Fruit fly (Drosophila melanogaster) whole organism, embryonic: ENCODE results near the gene Mrm2.
A peak's percentile ranks its signal among the peaks of the same experiment; 100 is the strongest.

ENCODE experiments used
- B-H2 ChIP-seq: fragments of 200-800 bp; sonication (Bioruptor generic); optimal IDR thresholded peaks from 2 replicates; lab custom pipeline; 2018; ENCODE audit warnings: missing biosample characterization, mild to moderate bottlenecking, missing genetic modification characterization
- CG1024 ChIP-seq: fragments of 200-800 bp; sonication (Bioruptor generic); IDR thresholded peaks from 2 replicates; pipeline ENCODE4 v1.3.6; 2022; ENCODE audit warnings: missing biosample characterization, missing genetic modification characterization
- CG10274 ChIP-seq: fragments of 200-800 bp; sonication (Bioruptor generic); optimal IDR thresholded peaks from 3 replicates; lab custom pipeline; 2017; ENCODE audit warnings: missing biosample characterization, mild to moderate bottlenecking, missing genetic modification characterization
- CG13894 ChIP-seq: fragments of 200-800 bp; sonication (Bioruptor generic); optimal IDR thresholded peaks from 3 replicates; lab custom pipeline; 2018; ENCODE audit warnings: missing biosample characterization, mild to moderate bottlenecking, missing genetic modification characterization, moderate library complexity
- CG14710 ChIP-seq: fragments of 200-800 bp; sonication (Bioruptor generic); optimal IDR thresholded peaks from 3 replicates; lab custom pipeline; 2019; ENCODE audit warnings: missing biosample characterization, mild to moderate bottlenecking, missing genetic modification characterization, moderate library complexity
- CG15601 ChIP-seq: fragments of 200-800 bp; sonication (Bioruptor generic); optimal IDR thresholded peaks from 3 replicates; lab custom pipeline; 2019; ENCODE audit warnings: missing biosample characterization, mild to moderate bottlenecking, missing genetic modification characterization, moderate library complexity
- CG16813 ChIP-seq: fragments of 200-800 bp; sonication (Bioruptor generic); IDR thresholded peaks from 3 replicates; pipeline ENCODE4 v1.3.6; 2022; ENCODE audit warnings: missing biosample characterization, missing genetic modification characterization; ENCODE audit not compliant: partially characterized antibody
- CG31365 ChIP-seq: fragments of 200-800 bp; sonication (Bioruptor generic); optimal IDR thresholded peaks from 2 replicates; lab custom pipeline; 2018; ENCODE audit warnings: missing biosample characterization, mild to moderate bottlenecking, missing genetic modification characterization
- CG3281 ChIP-seq: fragments of 200-800 bp; sonication (Bioruptor generic); optimal IDR thresholded peaks from 3 replicates; lab custom pipeline; 2017; ENCODE audit warnings: missing biosample characterization, mild to moderate bottlenecking, missing genetic modification characterization
- CG3407 ChIP-seq: fragments of 200-800 bp; sonication (Bioruptor generic); optimal IDR thresholded peaks from 2 replicates; lab custom pipeline; 2018; ENCODE audit warnings: missing biosample characterization, mild to moderate bottlenecking, missing genetic modification characterization
- CG42726 ChIP-seq: fragments of 200-800 bp; sonication (Bioruptor generic); IDR thresholded peaks from 2 replicates; pipeline ENCODE4 v1.3.6; 2022; ENCODE audit warnings: missing biosample characterization, missing genetic modification characterization; ENCODE audit not compliant: partially characterized antibody
- CG4328 ChIP-seq: fragments of 200-800 bp; sonication (Bioruptor generic); optimal IDR thresholded peaks from 3 replicates; lab custom pipeline; 2017; ENCODE audit warnings: missing biosample characterization, missing genetic modification reagents, missing genetic modification characterization
- CG4820 ChIP-seq: fragments of 200-800 bp; sonication (Bioruptor generic); optimal IDR thresholded peaks from 3 replicates; lab custom pipeline; 2016; ENCODE audit warnings: missing biosample characterization, missing genetic modification characterization
- Deaf1 ChIP-seq: fragments of 200-800 bp; optimal IDR thresholded peaks from 3 replicates; lab custom pipeline; 2019; ENCODE audit warnings: missing biosample characterization, mild to moderate bottlenecking, missing genetic modification characterization, moderate library complexity
- Eip74EF ChIP-seq, 2 experiments: fragments of 200-800 bp in 1 of 2; fragments of >200 bp in 1 of 2; sonication (Bioruptor generic) in 1 of 2; optimal IDR thresholded peaks; 2 replicates each; lab custom pipeline; 2017 to 2019; ENCODE audit warnings: missing biosample characterization in 2 of 2, missing genetic modification characterization in 2 of 2, mild to moderate bottlenecking in 1 of 2, moderate library complexity in 1 of 2
- GATAe ChIP-seq: fragments of 200-800 bp; sonication (Bioruptor generic); conservative IDR thresholded peaks from 2 replicates; pipeline ENCODE4 v1.3.6; 2022; ENCODE audit warnings: missing biosample characterization, missing genetic modification characterization
- Gsc ChIP-seq: fragments of 200-800 bp; sonication (Bioruptor generic); IDR thresholded peaks from 2 replicates; pipeline ENCODE4 v1.3.6; 2022; ENCODE audit warnings: missing biosample characterization, missing genetic modification characterization
- Hand ChIP-seq: fragments of 200-800 bp; sonication (Bioruptor generic); optimal IDR thresholded peaks from 2 replicates; lab custom pipeline; 2017; ENCODE audit warnings: mild to moderate bottlenecking, missing biosample characterization, missing genetic modification reagents, missing genetic modification characterization
- Mrtf ChIP-seq: fragments of 200-800 bp; sonication (Bioruptor generic); IDR thresholded peaks from 3 replicates; pipeline ENCODE4 v1.3.6; 2022; ENCODE audit warnings: missing biosample characterization, missing genetic modification characterization
- NFAT ChIP-seq: fragments of 200-800 bp; sonication (Bioruptor generic); IDR thresholded peaks from 2 replicates; pipeline ENCODE4 v1.3.6; 2022; ENCODE audit warnings: missing biosample characterization, missing genetic modification characterization
- NK7.1 ChIP-seq: fragments of 200-800 bp; sonication (Bioruptor generic); optimal IDR thresholded peaks from 3 replicates; lab custom pipeline; 2016; ENCODE audit warnings: missing biosample characterization, missing genetic modification characterization
- Nf-YA ChIP-seq: fragments of 200-800 bp; sonication (Bioruptor generic); IDR thresholded peaks from 2 replicates; pipeline ENCODE4 v1.3.6; 2022; ENCODE audit warnings: missing biosample characterization, missing genetic modification characterization
- Optix ChIP-seq: fragments of 200-800 bp; sonication (Bioruptor generic); IDR thresholded peaks from 3 replicates; pipeline ENCODE4 v1.3.6; 2022; ENCODE audit warnings: missing biosample characterization, missing genetic modification characterization
- Sin3A ChIP-seq: fragments of >200 bp; optimal IDR thresholded peaks from 2 replicates; lab custom pipeline; 2018
- Six4 ChIP-seq: fragments of 200-800 bp; sonication (Bioruptor generic); optimal IDR thresholded peaks from 2 replicates; lab custom pipeline; 2016; ENCODE audit warnings: missing biosample characterization, missing genetic modification characterization
- bab2 ChIP-seq: fragments of 200-800 bp; sonication (Bioruptor generic); optimal IDR thresholded peaks from 2 replicates; lab custom pipeline; 2016; ENCODE audit warnings: missing biosample characterization, missing genetic modification characterization
- disco-r ChIP-seq: fragments of 200-800 bp; sonication (Bioruptor generic); optimal IDR thresholded peaks from 2 replicates; lab custom pipeline; 2016; ENCODE audit warnings: missing biosample characterization, missing genetic modification characterization
- gcm ChIP-seq: fragments of 200-800 bp; sonication (Bioruptor generic); optimal IDR thresholded peaks from 2 replicates; lab custom pipeline; 2019; ENCODE audit warnings: missing biosample characterization, mild to moderate bottlenecking, missing genetic modification characterization, moderate library complexity
- gem ChIP-seq: fragments of 200-800 bp; sonication (Bioruptor generic); optimal IDR thresholded peaks from 2 replicates; lab custom pipeline; 2019; ENCODE audit warnings: missing biosample characterization, mild to moderate bottlenecking, missing genetic modification characterization, moderate library complexity
- grn ChIP-seq: fragments of 200-800 bp; sonication (Bioruptor generic); optimal IDR thresholded peaks from 3 replicates; lab custom pipeline; 2017; ENCODE audit warnings: missing biosample characterization, missing genetic modification characterization
- gro ChIP-seq: fragments of 200-800 bp; sonication (Bioruptor generic); optimal IDR thresholded peaks from 2 replicates; lab custom pipeline; 2016; ENCODE audit warnings: missing biosample characterization, missing genetic modification characterization
- kah ChIP-seq: fragments of 200-800 bp; sonication (Bioruptor generic); optimal IDR thresholded peaks from 2 replicates; lab custom pipeline; 2018; ENCODE audit warnings: missing biosample characterization, mild to moderate bottlenecking, missing genetic modification characterization
- ken ChIP-seq: fragments of 200-800 bp; sonication (Bioruptor generic); IDR thresholded peaks from 3 replicates; pipeline ENCODE4 v1.3.6; 2022; ENCODE audit warnings: missing biosample characterization, missing genetic modification characterization
- mld ChIP-seq: fragments of 200-800 bp; sonication (Bioruptor generic); IDR thresholded peaks from 3 replicates; pipeline ENCODE4 v1.3.6; 2022; ENCODE audit warnings: missing biosample characterization, missing genetic modification characterization; ENCODE audit not compliant: partially characterized antibody
- nerfin-1 ChIP-seq: fragments of 200-800 bp; sonication (Bioruptor generic); optimal IDR thresholded peaks from 3 replicates; lab custom pipeline; 2019; ENCODE audit warnings: missing biosample characterization, mild to moderate bottlenecking, missing genetic modification characterization, moderate library complexity
- nerfin-2 ChIP-seq: fragments of 200-800 bp; sonication (Bioruptor generic); IDR thresholded peaks from 2 replicates; pipeline ENCODE4 v1.3.6; 2022; ENCODE audit warnings: missing biosample characterization, missing genetic modification characterization; ENCODE audit not compliant: partially characterized antibody
- odd ChIP-seq: fragments of 200-800 bp; sonication (Bioruptor generic); optimal IDR thresholded peaks from 2 replicates; lab custom pipeline; 2017; ENCODE audit warnings: missing biosample characterization, mild to moderate bottlenecking, missing genetic modification characterization
- phol ChIP-seq: fragments of 200-800 bp; sonication (Bioruptor generic); optimal IDR thresholded peaks from 3 replicates; lab custom pipeline; 2018; ENCODE audit warnings: missing biosample characterization, mild to moderate bottlenecking, missing genetic modification characterization, moderate library complexity
- prd ChIP-seq, 3 experiments: fragments of >200 bp in 2 of 3; fragments of 200-800 bp in 1 of 3; sonication (Bioruptor generic) in 1 of 3; optimal IDR thresholded peaks in 2 of 3; IDR thresholded peaks in 1 of 3; 2 replicates in 2 of 3; 3 replicates in 1 of 3; pipeline versions ENCODE4 v1.3.6 to Lab custom; 2017 to 2022; ENCODE audit warnings: missing biosample characterization in 1 of 3, missing genetic modification characterization in 1 of 3
- pzg ChIP-seq: fragments of 200-800 bp; sonication (Bioruptor generic); optimal IDR thresholded peaks from 3 replicates; lab custom pipeline; 2018; ENCODE audit warnings: missing biosample characterization, mild to moderate bottlenecking, missing genetic modification characterization, moderate library complexity
- scrt ChIP-seq: fragments of 200-800 bp; sonication (Bioruptor generic); optimal IDR thresholded peaks from 2 replicates; lab custom pipeline; 2018; ENCODE audit warnings: missing biosample characterization, mild to moderate bottlenecking, missing genetic modification characterization, moderate library complexity
- sens-2 ChIP-seq: fragments of 200-800 bp; sonication (Bioruptor generic); IDR thresholded peaks from 2 replicates; pipeline ENCODE4 v1.3.6; 2022; ENCODE audit warnings: missing biosample characterization, missing genetic modification characterization
- sisA ChIP-seq: fragments of 200-800 bp; sonication (Bioruptor generic); IDR thresholded peaks from 2 replicates; pipeline ENCODE4 v1.3.6; 2022; ENCODE audit warnings: missing biosample characterization, missing genetic modification characterization
- ssp ChIP-seq: fragments of 200-800 bp; sonication (Bioruptor generic); IDR thresholded peaks from 2 replicates; pipeline ENCODE4 v1.3.6; 2022; ENCODE audit warnings: missing biosample characterization, missing genetic modification characterization
- stwl ChIP-seq: fragments of 200-800 bp; sonication (Bioruptor generic); optimal IDR thresholded peaks from 3 replicates; lab custom pipeline; 2018; ENCODE audit warnings: missing biosample characterization, mild to moderate bottlenecking, missing genetic modification characterization, moderate library complexity
- tap ChIP-seq: fragments of 200-800 bp; optimal IDR thresholded peaks from 3 replicates; lab custom pipeline; 2019; ENCODE audit warnings: missing biosample characterization, mild to moderate bottlenecking, missing genetic modification characterization, moderate library complexity
- tna ChIP-seq: fragments of 200-800 bp; sonication (Bioruptor generic); IDR thresholded peaks from 2 replicates; pipeline ENCODE4 v1.3.6; 2022; ENCODE audit warnings: missing biosample characterization, missing genetic modification characterization; ENCODE audit not compliant: partially characterized antibody
- wdn ChIP-seq: fragments of 200-800 bp; sonication (Bioruptor generic); IDR thresholded peaks from 2 replicates; pipeline ENCODE4 v1.3.6; 2022; ENCODE audit warnings: missing biosample characterization, missing genetic modification characterization
- wek ChIP-seq: fragments of 200-800 bp; sonication (Bioruptor generic); optimal IDR thresholded peaks from 3 replicates; lab custom pipeline; 2018; ENCODE audit warnings: missing biosample characterization, mild to moderate bottlenecking, missing genetic modification characterization, moderate library complexity
- zen ChIP-seq: fragments of 200-800 bp; sonication (Bioruptor generic); optimal IDR thresholded peaks from 3 replicates; lab custom pipeline; 2018; ENCODE audit warnings: missing biosample characterization, mild to moderate bottlenecking, missing genetic modification characterization, moderate library complexity

Gene Mrm2

dm6 chr3R:19830973-19831372 lies 30.4 kb upstream of the Mrm2 start:
- TF ChIP-seq gro (GFP tag; lab: Kevin White, UChicago): peak; percentile 25
- TF ChIP-seq mld: no peak
- TF ChIP-seq gem (tag; lab: Kevin White, UChicago): peak; percentile 90
- peak; percentile 49 for TF ChIP-seq CG3407
- TF ChIP-seq CG31365: no peak
- peak; percentile 51 for TF ChIP-seq disco-r (GFP tag; lab: Kevin White, UChicago)
- 0 out of 2 replicates have a peak, but pooled peaks have one; percentile 12 for TF ChIP-seq GATAe (GFP tag; lab: Robert Waterston, UW)
- no peak for TF ChIP-seq nerfin-2 (GFP tag; lab: Robert Waterston, UW)
- TF ChIP-seq CG16813 (GFP tag; lab: Robert Waterston, UW): no peak
- TF ChIP-seq Hand (GFP tag; lab: Kevin White, UChicago): no peak
- TF ChIP-seq CG1024: no peak
- no peak for TF ChIP-seq zen
- TF ChIP-seq grn (GFP tag; lab: Kevin White, UChicago): no peak
- TF ChIP-seq CG15601: no peak
- TF ChIP-seq wek (GFP tag; lab: Kevin White, UChicago): peak; percentile 9
- TF ChIP-seq tna: no peak
- TF ChIP-seq Eip74EF (GFP tag; optimal IDR thresholded peaks at IDR 0.05; lab: Kevin White, UChicago): peak in 1 of 2 experiments; percentile 13
- TF ChIP-seq scrt (GFP tag; lab: Kevin White, UChicago): peak; percentile 44
- TF ChIP-seq ssp (GFP tag; lab: Robert Waterston, UW): 0 out of 2 replicates have a peak, but pooled peaks have one; percentile 42
- TF ChIP-seq stwl (tag; lab: Kevin White, UChicago): no peak
- peak; percentile 64; the same call in 1 of the 2 replicates for TF ChIP-seq NFAT (GFP tag; lab: Robert Waterston, UW)
- peak; percentile 37 for TF ChIP-seq bab2
- no peak for TF ChIP-seq sisA (GFP tag; lab: Robert Waterston, UW)
- no peak for TF ChIP-seq Optix (GFP tag; lab: Robert Waterston, UW)
- TF ChIP-seq CG10274 (GFP tag; lab: Kevin White, UChicago): no peak
- no peak for TF ChIP-seq B-H2
- peak; percentile 10 for TF ChIP-seq kah
- TF ChIP-seq Six4 (GFP tag; lab: Kevin White, UChicago): peak; percentile 1
- peak; percentile 57; the same call in 1 of the 2 replicates for TF ChIP-seq wdn
- TF ChIP-seq Sin3A (lab: Kevin White, UChicago): no peak
- TF ChIP-seq ken (GFP tag; lab: Robert Waterston, UW): peak; percentile 67; the same call in 1 of the 3 replicates
- no peak for TF ChIP-seq prd (optimal IDR thresholded peaks at IDR 0.05; lab: Kevin White, UChicago)
- TF ChIP-seq prd (GFP tag; IDR thresholded peaks at IDR 0.05; lab: Robert Waterston, UW): peak; percentile 68
- peak; percentile 33 for TF ChIP-seq NK7.1 (GFP tag; lab: Kevin White, UChicago)
- no peak for TF ChIP-seq CG4328
- TF ChIP-seq CG4820 (GFP tag; lab: Kevin White, UChicago): no peak
- peak; percentile 65 for TF ChIP-seq CG3281 (GFP tag; lab: Kevin White, UChicago)
- no peak for TF ChIP-seq Nf-YA
- TF ChIP-seq tap (tag; lab: Kevin White, UChicago): peak; percentile 48
- peak; percentile 17 for TF ChIP-seq nerfin-1
- peak; percentile 73 for TF ChIP-seq gcm (GFP tag; lab: Kevin White, UChicago)
- TF ChIP-seq sens-2: no peak
- no peak for TF ChIP-seq CG14710 (tag; lab: Kevin White, UChicago)
- TF ChIP-seq odd (GFP tag; lab: Kevin White, UChicago): no peak
- TF ChIP-seq Gsc (GFP tag; lab: Robert Waterston, UW): no peak
- TF ChIP-seq Mrtf (GFP tag; lab: Robert Waterston, UW): peak; percentile 70; the same call in 1 of the 3 replicates
- TF ChIP-seq CG13894: no peak
- TF ChIP-seq phol (tag; lab: Kevin White, UChicago): peak; percentile 63
- peak; percentile 38 for TF ChIP-seq Deaf1 (tag; lab: Kevin White, UChicago)
- no peak for TF ChIP-seq CG42726
- TF ChIP-seq pzg (GFP tag; lab: Kevin White, UChicago): no peak
